Worm (Caenorhabditis elegans) whole organism, young adult: ENCODE results near the gene cut-2.
A peak's percentile ranks its signal among the peaks of the same experiment; 100 is the strongest.

Experiments used
- C17E4.6 ChIP-seq: fragments of 200-800 bp; sonication (Bioruptor generic); IDR thresholded peaks from 2 replicates; pipeline ENCODE4 v1.3.6; 2022; ENCODE audit warnings: missing genetic modification reagents, missing genetic modification characterization, missing compliant biosample characterization
- F22D6.2 ChIP-seq: sonication (generic microtip); optimal IDR thresholded peaks from 2 replicates; lab custom pipeline; 2016; ENCODE audit warnings: mild to moderate bottlenecking, missing genetic modification characterization, missing compliant biosample characterization
- F23B12.7 ChIP-seq: sonication (generic microtip); optimal IDR thresholded peaks from 2 replicates; lab custom pipeline; 2017; ENCODE audit warnings: missing genetic modification characterization, mild to moderate bottlenecking, missing compliant biosample characterization, antibody characterized with exemption, moderate library complexity; ENCODE audit not compliant: insufficient read depth
- T26A5.8 ChIP-seq: sonication (generic microtip); optimal IDR thresholded peaks from 2 replicates; lab custom pipeline; 2016; ENCODE audit warnings: missing genetic modification characterization, missing compliant biosample characterization
- Y56A3A.18 ChIP-seq: fragments of 200-800 bp; sonication (Bioruptor generic); IDR thresholded peaks from 2 replicates; pipeline ENCODE4 v1.3.6; 2022; ENCODE audit warnings: missing genetic modification reagents, missing genetic modification characterization, missing compliant biosample characterization
- Y79H2A.3 ChIP-seq: fragments of 200-800 bp; sonication (Bioruptor generic); conservative IDR thresholded peaks from 2 replicates; pipeline ENCODE4 v1.3.6; 2022; ENCODE audit warnings: missing genetic modification reagents, missing genetic modification characterization, missing compliant biosample characterization
- ama-1 ChIP-seq, 3 experiments: fragments of 150-350 bp in 1 of 3; sonication (generic microtip) in 2 of 3; optimal IDR thresholded peaks; 2 replicates each; lab custom pipeline; 2014 to 2018; ENCODE audit warnings: missing biosample characterization in 2 of 3, missing genetic modification characterization in 2 of 3, missing genetic modification reagents in 2 of 3
- atf-7 ChIP-seq: sonication (generic microtip); optimal IDR thresholded peaks from 2 replicates; lab custom pipeline; 2017; ENCODE audit warnings: mild to moderate bottlenecking, missing genetic modification characterization, missing compliant biosample characterization
- athp-1 ChIP-seq: sonication (generic microtip); optimal IDR thresholded peaks from 2 replicates; lab custom pipeline; 2017; ENCODE audit warnings: mild to moderate bottlenecking, missing genetic modification characterization, missing compliant biosample characterization
- attf-3 ChIP-seq: fragments of 200-800 bp; sonication (Bioruptor generic); conservative IDR thresholded peaks from 2 replicates; pipeline ENCODE4 v1.3.6; 2022; ENCODE audit warnings: missing genetic modification reagents, missing genetic modification characterization, missing compliant biosample characterization
- bed-2 ChIP-seq: fragments of 200-800 bp; sonication (Bioruptor generic); IDR thresholded peaks from 2 replicates; pipeline ENCODE4 v1.3.6; 2022; ENCODE audit warnings: missing genetic modification reagents, missing genetic modification characterization, missing compliant biosample characterization
- ccch-3 ChIP-seq: fragments of 200-800 bp; sonication (Bioruptor generic); optimal IDR thresholded peaks from 2 replicates; lab custom pipeline; 2018; ENCODE audit warnings: mild to moderate bottlenecking, missing genetic modification characterization, missing compliant biosample characterization
- cebp-1 ChIP-seq, 2 experiments: fragments of 200-800 bp in 1 of 2; sonication (Bioruptor generic) in 1 of 2; sonication (generic microtip) in 1 of 2; IDR thresholded peaks in 1 of 2; optimal IDR thresholded peaks in 1 of 2; 2 replicates each; pipeline versions ENCODE4 v1.3.6 to Lab custom; 2017 to 2022; ENCODE audit warnings: missing compliant biosample characterization in 2 of 2, missing genetic modification characterization in 2 of 2, mild to moderate bottlenecking in 1 of 2, missing genetic modification reagents in 1 of 2, moderate library complexity in 1 of 2
- ceh-27 ChIP-seq: fragments of 200-800 bp; sonication (Bioruptor generic); optimal IDR thresholded peaks from 2 replicates; lab custom pipeline; 2018; ENCODE audit warnings: mild to moderate bottlenecking, missing genetic modification characterization, moderate library complexity, missing compliant biosample characterization
- dox-1 ChIP-seq: fragments of 200-800 bp; sonication (Bioruptor generic); IDR thresholded peaks from 2 replicates; pipeline ENCODE4 v1.3.6; 2022; ENCODE audit warnings: missing genetic modification reagents, missing genetic modification characterization, missing compliant biosample characterization
- egl-44 ChIP-seq: fragments of 200-800 bp; sonication (Bioruptor generic); IDR thresholded peaks from 2 replicates; pipeline ENCODE4 v1.3.6; 2022; ENCODE audit warnings: missing genetic modification reagents, missing genetic modification characterization, missing compliant biosample characterization
- ekl-4 ChIP-seq: fragments of 200-800 bp; sonication (Bioruptor generic); IDR thresholded peaks from 2 replicates; pipeline ENCODE4 v1.3.6; 2022; ENCODE audit warnings: missing genetic modification reagents, missing genetic modification characterization, missing compliant biosample characterization
- hlh-12 ChIP-seq: sonication (generic microtip); optimal IDR thresholded peaks from 2 replicates; lab custom pipeline; 2016; ENCODE audit warnings: missing genetic modification characterization, missing compliant biosample characterization
- let-607 ChIP-seq, 2 experiments: fragments of 200-800 bp in 1 of 2; sonication (Bioruptor generic) in 1 of 2; sonication (generic microtip) in 1 of 2; optimal IDR thresholded peaks; 2 replicates each; lab custom pipeline; 2016 to 2018; ENCODE audit warnings: mild to moderate bottlenecking in 2 of 2, missing compliant biosample characterization in 2 of 2, missing genetic modification characterization in 2 of 2, moderate library complexity in 2 of 2, missing genotype in 1 of 2
- lin-26 ChIP-seq: fragments of 200-800 bp; sonication (Bioruptor generic); IDR thresholded peaks from 2 replicates; pipeline ENCODE4 v1.3.6; 2022; ENCODE audit warnings: missing genetic modification reagents, missing genetic modification characterization, missing compliant biosample characterization
- lin-40 ChIP-seq: sonication (generic microtip); optimal IDR thresholded peaks from 2 replicates; lab custom pipeline; 2016; ENCODE audit warnings: missing genetic modification characterization, mild to moderate bottlenecking, missing compliant biosample characterization, missing genotype, missing genetic modification reagents
- lir-1 ChIP-seq: fragments of 200-800 bp; sonication (Bioruptor generic); conservative IDR thresholded peaks from 2 replicates; pipeline ENCODE4 v1.3.6; 2022; ENCODE audit warnings: missing genetic modification reagents, missing genetic modification characterization, missing compliant biosample characterization
- madf-10 ChIP-seq: sonication (generic microtip); optimal IDR thresholded peaks from 2 replicates; lab custom pipeline; 2016; ENCODE audit warnings: mild to moderate bottlenecking, missing genetic modification characterization, missing compliant biosample characterization
- madf-8 ChIP-seq: fragments of 200-800 bp; sonication (Bioruptor generic); conservative IDR thresholded peaks from 2 replicates; pipeline ENCODE4 v1.3.6; 2022; ENCODE audit warnings: missing genetic modification reagents, missing genetic modification characterization, missing compliant biosample characterization
- mes-4 ChIP-seq: sonication (generic microtip); optimal IDR thresholded peaks from 2 replicates; lab custom pipeline; 2016; ENCODE audit warnings: missing genotype, missing genetic modification characterization, missing compliant biosample characterization
- nhr-80 ChIP-seq: sonication (generic microtip); optimal IDR thresholded peaks from 2 replicates; lab custom pipeline; 2016; ENCODE audit warnings: missing genetic modification characterization, missing compliant biosample characterization
- nhr-90 ChIP-seq: sonication (generic microtip); optimal IDR thresholded peaks from 2 replicates; lab custom pipeline; 2016; ENCODE audit warnings: missing genotype, mild to moderate bottlenecking, missing genetic modification characterization, missing compliant biosample characterization
- snpc-1.3 ChIP-seq: sonication (generic microtip); optimal IDR thresholded peaks from 2 replicates; lab custom pipeline; 2017; ENCODE audit warnings: missing genetic modification characterization, mild to moderate bottlenecking, missing compliant biosample characterization, antibody characterized with exemption, moderate library complexity, missing genotype, missing genetic modification reagents; ENCODE audit not compliant: insufficient read depth
- tbx-9 ChIP-seq: sonication (generic microtip); optimal IDR thresholded peaks from 2 replicates; lab custom pipeline; 2016; ENCODE audit warnings: borderline replicate concordance, missing genetic modification characterization, inconsistent platforms, missing compliant biosample characterization
- zfh-2 ChIP-seq: fragments of 200-800 bp; sonication (Bioruptor generic); conservative IDR thresholded peaks from 2 replicates; pipeline ENCODE4 v1.3.6; 2022; ENCODE audit warnings: missing genetic modification reagents, missing genetic modification characterization, missing compliant biosample characterization
- zim-3 ChIP-seq: sonication (generic microtip); optimal IDR thresholded peaks from 2 replicates; lab custom pipeline; 2017; ENCODE audit warnings: mild to moderate bottlenecking, missing genetic modification characterization, moderate library complexity, missing compliant biosample characterization
- ztf-22 ChIP-seq: fragments of 200-800 bp; sonication (Bioruptor generic); optimal IDR thresholded peaks from 2 replicates; lab custom pipeline; 2018; ENCODE audit warnings: mild to moderate bottlenecking, missing genetic modification characterization, moderate library complexity, missing compliant biosample characterization
- ztf-26 ChIP-seq: sonication (generic microtip); optimal IDR thresholded peaks from 2 replicates; lab custom pipeline; 2017; ENCODE audit warnings: missing genetic modification characterization, missing compliant biosample characterization
- ztf-3 ChIP-seq: fragments of 200-800 bp; sonication (Bioruptor generic); optimal IDR thresholded peaks from 2 replicates; lab custom pipeline; 2018; ENCODE audit warnings: mild to moderate bottlenecking, missing genetic modification characterization, missing compliant biosample characterization
- ztf-6 ChIP-seq: fragments of 200-800 bp; sonication (Bioruptor generic); IDR thresholded peaks from 2 replicates; pipeline ENCODE4 v1.3.6; 2022; ENCODE audit warnings: missing genetic modification reagents, missing genetic modification characterization, missing compliant biosample characterization

Gene cut-2

DNA sequence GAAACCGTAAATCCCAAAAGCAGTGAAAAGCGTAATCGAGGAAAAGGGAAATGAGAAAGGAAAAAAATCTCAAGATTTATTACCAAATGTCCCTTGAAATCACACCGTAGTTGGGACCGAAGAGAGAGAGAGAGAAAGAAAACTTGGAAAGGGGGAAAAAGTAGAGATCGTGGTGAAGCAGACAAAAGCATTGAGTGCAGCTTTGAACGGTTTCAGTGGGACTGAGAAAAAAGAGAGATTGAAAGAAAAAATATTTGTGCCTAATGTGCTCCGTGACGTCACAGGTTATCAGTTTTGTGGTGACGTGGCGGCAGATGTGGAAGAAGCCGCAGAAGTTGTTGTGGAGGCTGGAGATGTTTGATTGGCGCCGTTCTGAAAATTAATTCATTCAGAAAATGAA, 44.5 kb upstream of the cut-2 start:
- no peak for TF ChIP-seq let-607 (tag; optimal IDR thresholded peaks at IDR 0.05; lab: Kevin White, UChicago)
- TF ChIP-seq zim-3 (tag; lab: Kevin White, UChicago), result no peak
- no peak for TF ChIP-seq athp-1 (tag; lab: Kevin White, UChicago)
- 0 out of 2 replicates have a peak, but pooled peaks have one; percentile 52 for TF ChIP-seq Y56A3A.18
- TF ChIP-seq C17E4.6 (GFP tag; lab: Robert Waterston, UW), result no peak
- no peak for TF ChIP-seq Y79H2A.3 (GFP tag; lab: Robert Waterston, UW)
- TF ChIP-seq F23B12.7 (tag; lab: Kevin White, UChicago), result no peak

DNA sequence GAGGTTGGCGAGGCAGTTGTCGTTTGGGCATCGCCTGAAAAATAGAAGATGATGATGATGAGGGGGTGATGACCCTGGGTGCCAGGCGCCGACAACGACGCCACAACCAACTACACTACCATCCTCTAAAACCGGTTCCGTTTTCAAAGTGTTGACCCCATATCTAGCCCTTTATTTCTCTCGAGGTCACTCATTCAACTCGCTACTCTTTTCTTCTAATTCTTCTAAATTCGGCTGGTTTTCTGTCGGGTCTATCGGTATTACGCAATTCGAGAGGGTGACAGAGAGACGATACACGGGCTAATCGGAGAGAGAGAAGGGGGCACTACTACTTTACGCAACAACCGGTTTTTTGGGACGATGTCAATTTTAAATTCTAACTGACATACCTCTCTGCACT, 43.4 kb upstream of the cut-2 start:
- TF ChIP-seq cebp-1 (GFP tag; IDR thresholded peaks at IDR 0.05; lab: Robert Waterston, UW) (no peak), cebp-1 (tag; optimal IDR thresholded peaks at IDR 0.05; lab: Kevin White, UChicago) (peak; percentile 81), tbx-9 (tag; lab: Kevin White, UChicago) (no peak), lin-26 (GFP tag; lab: Robert Waterston, UW) (peak; percentile 21; the same call in 1 of the 2 replicates), T26A5.8 (tag; lab: Kevin White, UChicago) (no peak), ama-1 (optimal IDR thresholded peaks at IDR 0.05; lab: Kevin White, UChicago) (no peak), ama-1 (GFP tag; optimal IDR thresholded peaks at IDR 0.05; lab: Kevin White, UChicago) (no peak), lin-40 (peak; percentile 49), ekl-4 (GFP tag; lab: Robert Waterston, UW) (no peak), C17E4.6 (GFP tag; lab: Robert Waterston, UW) (no peak), ztf-26 (tag; lab: Kevin White, UChicago) (peak; percentile 48), hlh-12 (tag; lab: Kevin White, UChicago) (no peak), ztf-6 (GFP tag; lab: Robert Waterston, UW) (no peak), lir-1 (GFP tag; lab: Robert Waterston, UW) (no peak), ceh-27 (GFP tag; lab: Kevin White, UChicago) (peak; percentile 64)

DNA sequence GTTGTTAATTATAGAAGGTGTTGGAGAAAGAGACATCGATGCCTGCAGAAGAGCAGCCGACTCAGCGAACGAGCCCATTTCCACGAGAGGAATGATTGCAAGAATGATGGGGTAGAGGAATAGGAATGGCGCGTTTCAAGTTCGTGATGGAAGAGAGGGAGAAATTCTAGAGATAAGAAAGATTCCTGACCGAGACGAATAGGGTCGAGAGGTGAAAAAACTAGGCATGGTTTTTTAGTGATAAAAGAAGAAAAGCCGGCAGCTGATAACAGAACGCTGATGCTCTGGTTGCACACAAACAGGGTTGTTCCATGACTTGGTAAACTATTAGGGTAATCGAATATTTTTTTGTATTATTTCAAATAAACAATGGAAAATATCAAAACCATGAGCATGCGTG, 41.9 kb upstream of the cut-2 start:
- TF ChIP-seq nhr-90 (tag; lab: Kevin White, UChicago) (no peak), ccch-3 (no peak), mes-4 (tag; lab: Kevin White, UChicago) (no peak), bed-2 (GFP tag; lab: Robert Waterston, UW) (no peak), lin-40 (no peak), ztf-26 (tag; lab: Kevin White, UChicago) (no peak), F22D6.2 (tag; lab: Kevin White, UChicago) (no peak), snpc-1.3 (tag; lab: Kevin White, UChicago) (no peak), ztf-6 (GFP tag; lab: Robert Waterston, UW) (no peak), ztf-22 (GFP tag; lab: Kevin White, UChicago) (peak; percentile 52), cebp-1 (GFP tag; IDR thresholded peaks at IDR 0.05; lab: Robert Waterston, UW) (no peak), cebp-1 (tag; optimal IDR thresholded peaks at IDR 0.05; lab: Kevin White, UChicago) (peak; percentile 13), dox-1 (GFP tag; lab: Robert Waterston, UW) (peak; percentile 64), madf-8 (GFP tag; lab: Robert Waterston, UW) (no peak), attf-3 (no peak), nhr-80 (tag; lab: Kevin White, UChicago) (peak; percentile 97), egl-44 (0 out of 2 replicates have a peak, but pooled peaks have one; percentile 59), zfh-2 (GFP tag; lab: Robert Waterston, UW) (peak; percentile 50; the same call in 1 of the 2 replicates)

DNA sequence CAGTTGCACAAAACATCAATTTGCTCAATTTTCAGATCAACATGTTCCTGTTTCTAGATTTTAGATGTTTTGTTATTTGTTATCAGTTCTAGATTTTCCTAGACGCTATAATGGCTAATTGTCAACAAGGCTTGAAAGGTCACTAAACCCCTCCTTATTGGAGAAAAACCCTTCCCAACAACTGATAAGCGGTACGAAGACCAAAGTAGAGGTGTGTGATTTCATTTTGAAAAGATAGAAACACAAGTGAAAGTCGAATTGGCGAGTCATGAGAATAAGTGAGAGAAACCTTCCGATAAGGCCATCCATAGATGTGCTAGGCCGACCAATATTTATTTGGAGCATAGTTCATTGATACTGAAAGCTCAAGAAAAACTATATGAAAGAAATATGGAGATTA, 41.1 kb upstream of the cut-2 start:
- TF ChIP-seq cebp-1 (GFP tag; IDR thresholded peaks at IDR 0.05; lab: Robert Waterston, UW), result no peak
- peak; percentile 21 for TF ChIP-seq cebp-1 (tag; optimal IDR thresholded peaks at IDR 0.05; lab: Kevin White, UChicago)
- TF ChIP-seq egl-44, result 0 out of 2 replicates have a peak, but pooled peaks have one; percentile 25
- peak; percentile 41 for TF ChIP-seq atf-7 (tag; lab: Kevin White, UChicago)
- TF ChIP-seq madf-10 (tag; lab: Kevin White, UChicago), result peak; percentile 6
- TF ChIP-seq nhr-80 (tag; lab: Kevin White, UChicago), result peak; percentile 86
- no peak for TF ChIP-seq ztf-3
- no peak for TF ChIP-seq let-607 (tag; optimal IDR thresholded peaks at IDR 0.05; lab: Kevin White, UChicago)
